Worm (Caenorhabditis elegans) whole organism, L3 larva: Measurements from ENCODE around the gene mccc-1.

Source experiments
- egl-27 ChIP-seq: sonication (generic microtip); optimal IDR thresholded peaks from 4 replicates; lab custom pipeline; 2017; ENCODE audit warnings: missing biosample characterization, missing genetic modification reagents, missing genetic modification characterization
- fkh-2 ChIP-seq: fragments of 150-350 bp; optimal IDR thresholded peaks from 2 replicates; lab custom pipeline; 2014; ENCODE audit warnings: missing biosample characterization, missing genetic modification reagents, missing genetic modification characterization
- nhr-11 ChIP-seq: fragments of 150-350 bp; optimal IDR thresholded peaks from 2 replicates; lab custom pipeline; 2014; ENCODE audit warnings: missing biosample characterization, missing genetic modification characterization

DNA sequence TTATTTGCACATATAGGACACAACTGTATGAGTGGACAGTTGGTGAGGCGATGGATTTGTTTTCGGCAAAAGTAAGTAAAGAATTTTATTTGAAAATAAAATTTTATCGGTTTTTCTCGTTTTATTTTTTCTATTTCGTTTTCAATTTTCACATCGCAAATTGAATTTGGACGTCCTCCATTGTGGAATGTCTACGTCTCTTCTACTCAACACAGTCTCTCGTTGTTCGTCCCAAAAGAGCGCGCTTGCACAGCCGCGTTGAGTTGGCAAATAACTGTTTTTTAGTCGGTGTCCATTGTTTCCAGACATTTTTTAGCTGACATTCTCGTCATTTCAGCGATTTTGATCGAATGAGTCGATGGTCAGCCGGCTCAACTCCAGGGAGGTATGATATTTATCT, 14.9 kb downstream of the mccc-1 start:
- no peak for TF ChIP-seq nhr-11 (tag; lab: Kevin White, UChicago)
- no peak for TF ChIP-seq fkh-2 (tag; lab: Kevin White, UChicago)
- no peak for TF ChIP-seq egl-27 (tag; lab: Kevin White, UChicago)
